Worm (Caenorhabditis elegans) whole organism, early embryonic: Measurements from ENCODE around the gene irg-6.
"Not testable (repeated sequence)": the region's sequence is repeated elsewhere in the genome, so short reads cannot be mapped to it uniquely, and the experiment has no call there.

Experiments used
- B0310.2 ChIP-seq: sonication (generic microtip); optimal IDR thresholded peaks from 2 replicates; lab custom pipeline; 2016; ENCODE audit warnings: mild to moderate bottlenecking, missing genetic modification characterization, missing compliant biosample characterization
- F13C5.2 ChIP-seq: sonication (generic microtip); optimal IDR thresholded peaks from 2 replicates; lab custom pipeline; 2017; ENCODE audit warnings: mild to moderate bottlenecking, missing genetic modification characterization, inconsistent platforms, missing compliant biosample characterization
- ama-1 ChIP-seq: fragments of 150-350 bp; optimal IDR thresholded peaks from 2 replicates; lab custom pipeline; 2014
- flt-1 ChIP-seq: fragments of 200-800 bp; sonication (Bioruptor generic); IDR thresholded peaks from 2 replicates; pipeline ENCODE4 v1.3.6; 2022; ENCODE audit warnings: missing genetic modification characterization, missing compliant biosample characterization
- hnd-1 ChIP-seq: sonication (generic microtip); optimal IDR thresholded peaks from 2 replicates; lab custom pipeline; 2016; ENCODE audit warnings: missing genetic modification characterization, missing compliant biosample characterization
- sea-1 ChIP-seq: fragments of 200-800 bp; sonication (Bioruptor generic); conservative IDR thresholded peaks from 2 replicates; pipeline ENCODE4 v1.3.6; 2022; ENCODE audit warnings: missing genetic modification characterization, missing compliant biosample characterization

DNA sequence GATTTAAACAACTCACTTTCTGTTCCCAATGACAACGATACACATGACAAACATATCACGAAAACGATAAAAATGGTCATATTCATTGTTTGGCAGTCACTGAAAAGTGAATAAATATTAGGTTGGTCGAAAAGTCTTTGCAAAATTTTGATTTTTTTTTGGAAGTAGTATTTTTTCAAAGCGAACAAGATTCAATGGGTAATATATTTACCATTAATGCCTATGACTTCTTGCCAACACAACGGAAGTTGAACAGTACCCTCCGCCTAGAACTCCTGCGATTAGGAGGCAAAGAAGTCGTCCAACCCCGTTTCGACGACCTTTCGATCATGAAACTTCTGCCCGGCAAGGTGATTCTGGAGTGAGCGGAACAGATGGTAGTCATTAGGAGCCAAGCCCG is 39.5 kb downstream of the irg-6 start, which contains the start of gene ZK896.1:
- not testable (repeated sequence) for TF ChIP-seq ama-1; sea-1 (GFP tag; lab: Robert Waterston, UW); flt-1 (GFP tag; lab: Robert Waterston, UW); hnd-1 (tag; lab: Kevin White, UChicago); B0310.2 (tag; lab: Kevin White, UChicago); F13C5.2
